Worm (Caenorhabditis elegans) whole organism, L4 larva: ENCODE data around the gene xol-1.

Experiments
- F26F4.8 ChIP-seq: fragments of 200-800 bp; sonication (Bioruptor generic); conservative IDR thresholded peaks from 2 replicates; pipeline ENCODE4 v1.3.6; 2022; ENCODE audit warnings: missing genetic modification characterization, missing compliant biosample characterization
- F44E2.7 ChIP-seq: fragments of 200-800 bp; sonication (Bioruptor generic); IDR thresholded peaks from 2 replicates; pipeline ENCODE4 v2.1.2; 2022; ENCODE audit warnings: missing genetic modification characterization, missing compliant biosample characterization
- R02D3.7 ChIP-seq: fragments of 150-350 bp; sonication (generic microtip); optimal IDR thresholded peaks from 3 replicates; lab custom pipeline; 2014; ENCODE audit warnings: missing biosample characterization, missing genetic modification characterization
- T26A8.4 ChIP-seq: fragments of 200-800 bp; sonication (Bioruptor generic); IDR thresholded peaks from 2 replicates; pipeline ENCODE4 v1.3.6; 2022; ENCODE audit warnings: missing genetic modification characterization, missing compliant biosample characterization
- Y5F2A.4 ChIP-seq: fragments of 200-800 bp; sonication (Bioruptor generic); optimal IDR thresholded peaks from 2 replicates; lab custom pipeline; 2018; ENCODE audit warnings: mild to moderate bottlenecking, missing genetic modification characterization, missing compliant biosample characterization
- Y75B8A.6 ChIP-seq: fragments of 200-800 bp; sonication (Bioruptor generic); IDR thresholded peaks from 2 replicates; pipeline ENCODE4 v1.3.6; 2022; ENCODE audit warnings: missing genetic modification reagents, missing genetic modification characterization, missing compliant biosample characterization
- arid-1 ChIP-seq: fragments of 200-800 bp; sonication (Bioruptor generic); conservative IDR thresholded peaks from 2 replicates; pipeline ENCODE4 v1.3.6; 2022; ENCODE audit warnings: missing genetic modification reagents, missing genetic modification characterization, missing compliant biosample characterization
- ceh-20 ChIP-seq: fragments of 200-800 bp; sonication (Bioruptor generic); IDR thresholded peaks from 2 replicates; pipeline ENCODE4 v1.3.6; 2022; ENCODE audit warnings: missing genetic modification reagents, missing genetic modification characterization, missing compliant biosample characterization
- ceh-28 ChIP-seq: fragments of 150-350 bp; optimal IDR thresholded peaks from 2 replicates; lab custom pipeline; 2014; ENCODE audit warnings: missing biosample characterization, missing genetic modification reagents, missing genetic modification characterization
- ceh-32 ChIP-seq: sonication (generic microtip); optimal IDR thresholded peaks from 2 replicates; lab custom pipeline; 2016; ENCODE audit warnings: mild to moderate bottlenecking, missing genetic modification characterization, missing compliant biosample characterization; ENCODE audit not compliant: poor library complexity
- ceh-44 ChIP-seq: fragments of 200-800 bp; sonication (Bioruptor generic); IDR thresholded peaks from 2 replicates; pipeline ENCODE4 v1.3.6; 2022; ENCODE audit warnings: missing genetic modification reagents, missing genetic modification characterization, missing compliant biosample characterization
- ceh-82 ChIP-seq: sonication (generic microtip); optimal IDR thresholded peaks from 2 replicates; lab custom pipeline; 2017; ENCODE audit warnings: missing biosample characterization, missing genetic modification characterization
- cey-2 ChIP-seq: sonication (generic microtip); optimal IDR thresholded peaks from 3 replicates; lab custom pipeline; 2017; ENCODE audit warnings: missing genetic modification characterization, mild to moderate bottlenecking, missing compliant biosample characterization, antibody characterized with exemption, borderline replicate concordance; ENCODE audit not compliant: insufficient read depth
- ctbp-1 ChIP-seq: fragments of 200-800 bp; sonication (Bioruptor generic); IDR thresholded peaks from 2 replicates; pipeline ENCODE4 v1.3.6; 2022; ENCODE audit warnings: missing genetic modification reagents, missing genetic modification characterization, missing compliant biosample characterization
- daf-16 ChIP-seq, 3 experiments: sonication (generic microtip); optimal IDR thresholded peaks; 2 replicates each; lab custom pipeline; 2016 to 2017; ENCODE audit warnings: missing genetic modification characterization in 3 of 3, missing genetic modification reagents in 3 of 3, mild to moderate bottlenecking in 2 of 3, missing compliant biosample characterization in 2 of 3, missing biosample characterization in 1 of 3, moderate library complexity in 1 of 3
- dmd-6 ChIP-seq: fragments of 200-800 bp; sonication (Bioruptor generic); IDR thresholded peaks from 2 replicates; pipeline ENCODE4 v1.3.6; 2022; ENCODE audit warnings: missing genetic modification reagents, missing genetic modification characterization, missing compliant biosample characterization
- dpl-1 ChIP-seq: fragments of 150-350 bp; optimal IDR thresholded peaks from 2 replicates; lab custom pipeline; 2014; ENCODE audit warnings: missing biosample characterization, missing genetic modification reagents, missing genetic modification characterization
- duxl-1 ChIP-seq: sonication (generic microtip); optimal IDR thresholded peaks from 2 replicates; lab custom pipeline; 2016; ENCODE audit warnings: mild to moderate bottlenecking, missing genetic modification characterization, moderate library complexity, missing compliant biosample characterization; ENCODE audit not compliant: poor library complexity
- egl-27 ChIP-seq: sonication (generic microtip); optimal IDR thresholded peaks from 3 replicates; lab custom pipeline; 2017; ENCODE audit warnings: missing biosample characterization, missing genetic modification reagents, missing genetic modification characterization
- egl-43 ChIP-seq: fragments of 200-800 bp; sonication (Bioruptor generic); IDR thresholded peaks from 2 replicates; pipeline ENCODE4 v1.3.6; 2022; ENCODE audit warnings: missing genetic modification reagents, missing genetic modification characterization, missing compliant biosample characterization
- fkh-10 ChIP-seq: fragments of 150-350 bp; optimal IDR thresholded peaks from 2 replicates; lab custom pipeline; 2014; ENCODE audit warnings: missing biosample characterization, missing genetic modification reagents, missing genetic modification characterization
- gei-8 ChIP-seq: fragments of 200-800 bp; sonication (Bioruptor generic); optimal IDR thresholded peaks from 2 replicates; lab custom pipeline; 2018; ENCODE audit warnings: mild to moderate bottlenecking, missing genetic modification characterization, missing compliant biosample characterization
- hlh-11 ChIP-seq: fragments of 200-800 bp; sonication (Bioruptor generic); optimal IDR thresholded peaks from 2 replicates; lab custom pipeline; 2018; ENCODE audit warnings: mild to moderate bottlenecking, missing genetic modification characterization, missing compliant biosample characterization
- hlh-30 ChIP-seq: sonication (generic microtip); optimal IDR thresholded peaks from 2 replicates; lab custom pipeline; 2017; ENCODE audit warnings: antibody characterized with exemption, mild to moderate bottlenecking, missing genetic modification characterization, missing compliant biosample characterization; ENCODE audit not compliant: insufficient read depth
- jun-1 ChIP-seq: fragments of 150-350 bp; optimal IDR thresholded peaks from 2 replicates; lab custom pipeline; 2014; ENCODE audit warnings: missing biosample characterization, missing genetic modification reagents, missing genetic modification characterization
- lin-1 ChIP-seq: fragments of 200-800 bp; sonication (Bioruptor generic); IDR thresholded peaks from 2 replicates; pipeline ENCODE4 v1.3.6; 2022; ENCODE audit warnings: missing genetic modification reagents, missing genetic modification characterization, missing compliant biosample characterization
- lin-15B ChIP-seq: fragments of 150-350 bp; sonication (generic microtip); optimal IDR thresholded peaks from 3 replicates; lab custom pipeline; 2014; ENCODE audit warnings: missing biosample characterization, missing genetic modification characterization
- lin-29 ChIP-seq: fragments of 200-800 bp; sonication (Bioruptor generic); IDR thresholded peaks from 2 replicates; pipeline ENCODE4 v1.3.6; 2022; ENCODE audit warnings: missing genetic modification reagents, missing genetic modification characterization, missing compliant biosample characterization
- lin-39 ChIP-seq: fragments of 150-350 bp; optimal IDR thresholded peaks from 2 replicates; lab custom pipeline; 2014; ENCODE audit warnings: missing biosample characterization, missing genetic modification reagents, missing genetic modification characterization
- lir-3 ChIP-seq: sonication (generic microtip); optimal IDR thresholded peaks from 2 replicates; lab custom pipeline; 2016; ENCODE audit warnings: mild to moderate bottlenecking, missing genetic modification characterization, missing compliant biosample characterization
- lsy-2 ChIP-seq, 2 experiments: fragments of 150-350 bp in 1 of 2; sonication (generic microtip) in 1 of 2; optimal IDR thresholded peaks; 2 replicates each; lab custom pipeline; 2014 to 2017; ENCODE audit warnings: missing biosample characterization in 2 of 2, missing genetic modification characterization in 2 of 2
- mdl-1 ChIP-seq, 2 experiments: fragments of 150-350 bp in 1 of 2; sonication (generic microtip) in 1 of 2; optimal IDR thresholded peaks; 2 replicates each; lab custom pipeline; 2014 to 2017; ENCODE audit warnings: missing biosample characterization in 2 of 2, missing genetic modification characterization in 2 of 2
- mdt-29 ChIP-seq: fragments of 200-800 bp; sonication (Bioruptor generic); IDR thresholded peaks from 2 replicates; pipeline ENCODE4 v1.3.6; 2022; ENCODE audit warnings: missing genetic modification reagents, missing genetic modification characterization, missing compliant biosample characterization
- mep-1 ChIP-seq: fragments of 150-350 bp; sonication (generic microtip); optimal IDR thresholded peaks from 3 replicates; lab custom pipeline; 2014; ENCODE audit warnings: missing biosample characterization, missing genetic modification characterization
- mxl-3 ChIP-seq: fragments of 200-800 bp; sonication (Bioruptor generic); optimal IDR thresholded peaks from 2 replicates; lab custom pipeline; 2018; ENCODE audit warnings: mild to moderate bottlenecking, missing genetic modification characterization, missing compliant biosample characterization
- nhr-102 ChIP-seq: sonication (generic microtip); optimal IDR thresholded peaks from 2 replicates; lab custom pipeline; 2016; ENCODE audit warnings: mild to moderate bottlenecking, missing genetic modification characterization, moderate library complexity, missing compliant biosample characterization
- nhr-237 ChIP-seq: sonication (generic microtip); optimal IDR thresholded peaks from 2 replicates; lab custom pipeline; 2017; ENCODE audit warnings: missing biosample characterization, missing genetic modification characterization
- nhr-41 ChIP-seq: fragments of 200-800 bp; sonication (Bioruptor generic); IDR thresholded peaks from 2 replicates; pipeline ENCODE4 v1.3.6; 2022; ENCODE audit warnings: missing genetic modification reagents, missing genetic modification characterization, missing compliant biosample characterization
- nhr-42 ChIP-seq: fragments of 200-800 bp; sonication (Bioruptor generic); IDR thresholded peaks from 2 replicates; pipeline ENCODE4 v1.3.6; 2022; ENCODE audit warnings: missing genetic modification characterization, missing compliant biosample characterization
- nhr-48 ChIP-seq: sonication (generic microtip); optimal IDR thresholded peaks from 2 replicates; lab custom pipeline; 2016; ENCODE audit warnings: mild to moderate bottlenecking, missing genetic modification characterization, missing compliant biosample characterization
- nhr-76 ChIP-seq: fragments of 150-350 bp; optimal IDR thresholded peaks from 2 replicates; lab custom pipeline; 2014; ENCODE audit warnings: missing biosample characterization, missing genetic modification characterization
- sdz-12 ChIP-seq: fragments of 200-800 bp; sonication (Bioruptor generic); optimal IDR thresholded peaks from 2 replicates; lab custom pipeline; 2018; ENCODE audit warnings: mild to moderate bottlenecking, missing genetic modification characterization, missing compliant biosample characterization
- snpc-4 ChIP-seq: fragments of 150-350 bp; optimal IDR thresholded peaks from 2 replicates; lab custom pipeline; 2014; ENCODE audit warnings: missing biosample characterization, missing genetic modification characterization
- tag-97 ChIP-seq: fragments of 200-800 bp; sonication (Bioruptor generic); IDR thresholded peaks from 2 replicates; pipeline ENCODE4 v1.3.6; 2022; ENCODE audit warnings: missing genetic modification characterization, missing compliant biosample characterization
- tra-1 ChIP-seq: fragments of 200-800 bp; sonication (Bioruptor generic); IDR thresholded peaks from 2 replicates; pipeline ENCODE4 v1.3.6; 2022; ENCODE audit warnings: missing genetic modification reagents, missing genetic modification characterization, missing compliant biosample characterization
- unc-130 ChIP-seq: sonication (generic microtip); optimal IDR thresholded peaks from 2 replicates; lab custom pipeline; 2016; ENCODE audit warnings: missing genetic modification reagents, missing genetic modification characterization, missing compliant biosample characterization
- unc-39 ChIP-seq: sonication (generic microtip); optimal IDR thresholded peaks from 2 replicates; lab custom pipeline; 2017; ENCODE audit warnings: missing biosample characterization, missing genetic modification characterization
- zfp-2 ChIP-seq: sonication (generic microtip); optimal IDR thresholded peaks from 2 replicates; lab custom pipeline; 2016; ENCODE audit warnings: mild to moderate bottlenecking, missing genetic modification characterization, missing compliant biosample characterization
- zfp-3 ChIP-seq: fragments of 200-800 bp; sonication (Bioruptor generic); conservative IDR thresholded peaks from 2 replicates; pipeline ENCODE4 v1.3.6; 2022; ENCODE audit warnings: missing genetic modification reagents, missing genetic modification characterization, missing compliant biosample characterization
- zip-11 ChIP-seq: fragments of 200-800 bp; sonication (Bioruptor generic); IDR thresholded peaks from 2 replicates; pipeline ENCODE4 v1.3.6; 2022; ENCODE audit warnings: missing genetic modification characterization, missing compliant biosample characterization
- zip-2 ChIP-seq: fragments of 150-350 bp; optimal IDR thresholded peaks from 2 replicates; lab custom pipeline; 2014; ENCODE audit warnings: missing biosample characterization, missing genetic modification characterization

The xol-1 gene

DNA sequence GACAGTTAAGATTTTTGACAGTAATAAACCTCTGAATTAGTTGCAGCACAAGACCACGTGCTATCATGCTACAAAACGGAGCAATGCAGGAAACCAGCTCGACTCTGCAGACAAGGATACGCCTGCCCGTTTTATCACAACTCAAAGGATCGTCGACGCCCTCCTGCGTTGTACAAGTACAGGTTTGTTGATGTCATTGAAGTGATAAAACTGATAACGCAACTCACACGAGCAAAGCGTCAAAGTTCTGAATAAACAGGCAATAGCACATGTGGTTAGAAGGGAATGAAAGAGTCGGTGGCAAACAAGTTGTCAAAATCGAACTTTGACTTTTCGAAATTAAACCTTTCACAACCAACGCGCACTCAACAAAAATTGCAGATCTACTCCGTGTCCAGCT is 18.4 kb upstream of the xol-1 start:
- TF ChIP-seq F44E2.7 (GFP tag; lab: Robert Waterston, UW) = no peak
- no peak for TF ChIP-seq egl-27 (tag; lab: Kevin White, UChicago)
- TF ChIP-seq dpl-1 (GFP tag; lab: Kevin White, UChicago) = no peak
- TF ChIP-seq nhr-42 (GFP tag; lab: Robert Waterston, UW) = no peak
- peak; percentile 79 for TF ChIP-seq dmd-6
- TF ChIP-seq mdl-1 (tag; optimal IDR thresholded peaks at IDR 0.05; lab: Kevin White, UChicago) = peak in 1 of 2 experiments; percentile 75
- no peak for TF ChIP-seq tag-97 (GFP tag; lab: Robert Waterston, UW)
- no peak for TF ChIP-seq lin-39 (tag; lab: Kevin White, UChicago)
- TF ChIP-seq ceh-28 (tag; lab: Kevin White, UChicago) = no peak
- no peak for TF ChIP-seq unc-39 (tag; lab: Kevin White, UChicago)
- no peak for TF ChIP-seq lsy-2 (tag; optimal IDR thresholded peaks at IDR 0.05; lab: Kevin White, UChicago)
- no peak for TF ChIP-seq ceh-44 (GFP tag; lab: Robert Waterston, UW)
- no peak for TF ChIP-seq fkh-10 (GFP tag; lab: Kevin White, UChicago)
- no peak for TF ChIP-seq Y75B8A.6
- TF ChIP-seq F26F4.8 (GFP tag; lab: Robert Waterston, UW) = no peak
- peak; percentile 86 for TF ChIP-seq hlh-11
- TF ChIP-seq lin-1 (GFP tag; lab: Robert Waterston, UW) = peak; percentile 44; the same call in 1 of the 2 replicates
- no peak for TF ChIP-seq lin-15B (tag; lab: Kevin White, UChicago)
- TF ChIP-seq tra-1 (GFP tag; lab: Robert Waterston, UW) = no peak
- TF ChIP-seq nhr-76 (tag; lab: Kevin White, UChicago) = no peak
- no peak for TF ChIP-seq zip-11
- no peak for TF ChIP-seq jun-1 (tag; lab: Kevin White, UChicago)
- TF ChIP-seq zip-2 = no peak
- 0 out of 2 replicates have a peak, but pooled peaks have one; percentile 31 for TF ChIP-seq egl-43 (GFP tag; lab: Robert Waterston, UW)
- no peak for TF ChIP-seq ceh-20 (GFP tag; lab: Robert Waterston, UW)
- peak; percentile 18 for TF ChIP-seq duxl-1 (tag; lab: Kevin White, UChicago)
- TF ChIP-seq zfp-3 = 0 out of 2 replicates have a peak, but pooled peaks have one; percentile 23
- TF ChIP-seq snpc-4 (tag; lab: Kevin White, UChicago) = no peak
- TF ChIP-seq T26A8.4 (GFP tag; lab: Robert Waterston, UW) = 0 out of 2 replicates have a peak, but pooled peaks have one; percentile 20
- TF ChIP-seq arid-1 (GFP tag; lab: Robert Waterston, UW) = no peak
- TF ChIP-seq R02D3.7 (tag; lab: Kevin White, UChicago) = no peak
- TF ChIP-seq daf-16 (GFP tag; optimal IDR thresholded peaks at IDR 0.05; lab: Kevin White, UChicago) = no peak
- TF ChIP-seq daf-16 (tag; optimal IDR thresholded peaks at IDR 0.05; lab: Kevin White, UChicago) = peak; percentile 98
- TF ChIP-seq nhr-48 (tag; lab: Kevin White, UChicago) = no peak
- no peak for TF ChIP-seq ceh-82 (tag; lab: Kevin White, UChicago)
- no peak for TF ChIP-seq nhr-237 (tag; lab: Kevin White, UChicago)
- TF ChIP-seq nhr-41 (GFP tag; lab: Robert Waterston, UW) = no peak
- TF ChIP-seq mxl-3 (GFP tag; lab: Kevin White, UChicago) = peak; percentile 48
- TF ChIP-seq sdz-12 = no peak
- TF ChIP-seq lir-3 (tag; lab: Kevin White, UChicago) = no peak
- no peak for TF ChIP-seq ctbp-1 (GFP tag; lab: Robert Waterston, UW)
- TF ChIP-seq hlh-30 = peak; percentile 52
- TF ChIP-seq cey-2 = no peak
- TF ChIP-seq zfp-2 (tag; lab: Kevin White, UChicago) = no peak
- no peak for TF ChIP-seq unc-130
- no peak for TF ChIP-seq Y5F2A.4 (GFP tag; lab: Kevin White, UChicago)
- no peak for TF ChIP-seq gei-8 (GFP tag; lab: Kevin White, UChicago)
- TF ChIP-seq mep-1 (tag; lab: Kevin White, UChicago) = no peak
- TF ChIP-seq nhr-102 (tag; lab: Kevin White, UChicago) = peak; percentile 10
- TF ChIP-seq mdt-29 (GFP tag; lab: Robert Waterston, UW) = 0 out of 2 replicates have a peak, but pooled peaks have one; percentile 37
- no peak for TF ChIP-seq ceh-32 (tag; lab: Kevin White, UChicago)
- no peak for TF ChIP-seq lin-29 (GFP tag; lab: Robert Waterston, UW)
